Worm (Caenorhabditis elegans) whole organism, young adult: Measurements from ENCODE around the gene srx-87.

ENCODE experiments used
- Y79H2A.3 ChIP-seq: fragments of 200-800 bp; sonication (Bioruptor generic); conservative IDR thresholded peaks from 2 replicates; pipeline ENCODE4 v1.3.6; 2022; ENCODE audit warnings: missing genetic modification reagents, missing genetic modification characterization, missing compliant biosample characterization
- ama-1 ChIP-seq, 3 experiments: fragments of 150-350 bp in 1 of 3; sonication (generic microtip) in 2 of 3; optimal IDR thresholded peaks; 2 replicates each; lab custom pipeline; 2014 to 2018; ENCODE audit warnings: missing biosample characterization in 2 of 3, missing genetic modification characterization in 2 of 3, missing genetic modification reagents in 2 of 3

DNA sequence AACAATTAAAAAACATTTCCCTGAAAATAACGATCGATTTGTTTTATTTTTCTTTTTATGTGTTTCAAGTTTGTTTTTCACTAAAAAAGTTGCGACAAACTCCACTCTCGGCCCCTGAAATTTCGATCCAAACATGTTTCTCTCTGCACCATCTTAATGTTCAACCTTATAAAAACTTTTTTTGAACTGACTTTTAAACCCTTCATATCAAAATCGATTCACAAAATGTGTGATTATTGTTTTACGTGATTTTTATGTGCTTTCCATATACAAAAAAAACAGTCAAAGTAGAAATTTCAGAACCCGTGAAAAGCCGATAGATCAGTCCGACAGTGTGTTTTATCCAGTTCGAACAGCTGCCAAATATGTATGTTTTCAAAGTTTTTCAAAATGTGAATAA lies 37.1 kb upstream of the srx-87 start, which contains the start of gene ccch-1:
- no peak for TF ChIP-seq ama-1 (optimal IDR thresholded peaks at IDR 0.05; lab: Kevin White, UChicago)
- no peak for TF ChIP-seq ama-1 (GFP tag; optimal IDR thresholded peaks at IDR 0.05; lab: Kevin White, UChicago)
- TF ChIP-seq Y79H2A.3 (GFP tag; lab: Robert Waterston, UW), result no peak
